Fruit fly (Drosophila melanogaster): Measurements from ENCODE around the gene CG33263.

Gene CG33263

dm6 chr3L:13450177-13450793 lies 26.3 kb upstream of the CG33263 start, which contains the start of the genes JMJD7 and CG10738 (continued):
- no peak for TF ChIP-seq lola (GFP tag; optimal IDR thresholded peaks at IDR 0.05)
- peak; percentile 87 for TF ChIP-seq CG10543 (GFP tag; optimal IDR thresholded peaks at IDR 0.05)
- TF ChIP-seq CG9437 (GFP tag; optimal IDR thresholded peaks at IDR 0.05), result peak; percentile 6
- no peak for TF ChIP-seq fd3F (GFP tag; optimal IDR thresholded peaks at IDR 0.05)
- no peak for TF ChIP-seq CG12219 (GFP tag; optimal IDR thresholded peaks at IDR 0.05)
- TF ChIP-seq CG9797 (GFP tag; optimal IDR thresholded peaks at IDR 0.05), result peak; percentile 76
- peak; percentile 72 for TF ChIP-seq Meics (GFP tag; optimal IDR thresholded peaks at IDR 0.05)
- TF ChIP-seq Vsx1 (GFP tag; optimal IDR thresholded peaks at IDR 0.05), result no peak
- peak; percentile 23 for TF ChIP-seq CG2116 (GFP tag; optimal IDR thresholded peaks at IDR 0.05)
- TF ChIP-seq CG33213 (GFP tag; optimal IDR thresholded peaks at IDR 0.05), result no peak
- TF ChIP-seq CHES-1-like (GFP tag; optimal IDR thresholded peaks at IDR 0.05), result no peak
- peak; percentile 68 for TF ChIP-seq nom (GFP tag; optimal IDR thresholded peaks at IDR 0.05)
- TF ChIP-seq CG11085 (GFP tag; IDR thresholded peaks at IDR 0.05), result peak; percentile 63
- peak; percentile 67 for TF ChIP-seq caup (GFP tag; optimal IDR thresholded peaks at IDR 0.05; ENCODE audit: severe bottlenecking)
- TF ChIP-seq Sin3A (optimal IDR thresholded peaks at IDR 0.05), result peak; percentile 22
- TF ChIP-seq CG12391 (tag; optimal IDR thresholded peaks at IDR 0.05), result peak; percentile 32
- no peak for TF ChIP-seq her (GFP tag; optimal IDR thresholded peaks at IDR 0.05)
- TF ChIP-seq Oaz (GFP tag; IDR thresholded peaks at IDR 0.05), result peak; percentile 66
- TF ChIP-seq ab (GFP tag; optimal IDR thresholded peaks at IDR 0.05), result no peak
- peak; percentile 39 for TF ChIP-seq CG15073 (GFP tag; optimal IDR thresholded peaks at IDR 0.05)
- TF ChIP-seq psq (GFP tag; optimal IDR thresholded peaks at IDR 0.05), result no peak
- TF ChIP-seq repo (GFP tag; optimal IDR thresholded peaks at IDR 0.05), result peak; percentile 49
- no peak for TF ChIP-seq CG3995 (GFP tag; optimal IDR thresholded peaks at IDR 0.05)
- TF ChIP-seq Dll (GFP tag; IDR thresholded peaks at IDR 0.05; ENCODE audit: partially characterized antibody), result no peak
- TF ChIP-seq CG16813 (GFP tag; IDR thresholded peaks at IDR 0.05; ENCODE audit: partially characterized antibody), result no peak
- no peak for TF ChIP-seq Hr78 (GFP tag; optimal IDR thresholded peaks at IDR 0.05)
- TF ChIP-seq CG7786 (GFP tag; optimal IDR thresholded peaks at IDR 0.05), result no peak
- TF ChIP-seq Dip2 (GFP tag; IDR thresholded peaks at IDR 0.05), result no peak
- TF ChIP-seq CG1792 (GFP tag; optimal IDR thresholded peaks at IDR 0.05), result no peak
- TF ChIP-seq E2f1 (GFP tag; IDR thresholded peaks at IDR 0.05), result peak; percentile 61
- TF ChIP-seq gcm (GFP tag; optimal IDR thresholded peaks at IDR 0.05), result no peak
- TF ChIP-seq D19B (GFP tag; optimal IDR thresholded peaks at IDR 0.05), result peak; percentile 18
- no peak for TF ChIP-seq CG6791 (GFP tag; IDR thresholded peaks at IDR 0.05; ENCODE audit: partially characterized antibody)
- no peak for TF ChIP-seq pros (GFP tag; optimal IDR thresholded peaks at IDR 0.05)
- peak; percentile 78 for TF ChIP-seq Drgx (GFP tag; IDR thresholded peaks at IDR 0.05)
- peak; percentile 59; the same call in 1 of the 2 replicates for TF ChIP-seq aop (GFP tag; IDR thresholded peaks at IDR 0.05)
- TF ChIP-seq CG30020 (tag; optimal IDR thresholded peaks at IDR 0.05), result peak; percentile 58
- peak; percentile 87 for TF ChIP-seq CG18599 (GFP tag; optimal IDR thresholded peaks at IDR 0.05)
- TF ChIP-seq CG4424 (GFP tag; optimal IDR thresholded peaks at IDR 0.05), result peak; percentile 48
- no peak for TF ChIP-seq CG33557 (GFP tag; optimal IDR thresholded peaks at IDR 0.05)

- TF ChIP-seq Dp (GFP tag; optimal IDR thresholded peaks at IDR 0.05), result peak; percentile 75
- TF ChIP-seq E2f2 (GFP tag; IDR thresholded peaks at IDR 0.05), result peak; percentile 83
- TF ChIP-seq CG14965 (GFP tag; optimal IDR thresholded peaks at IDR 0.05; ENCODE audit: borderline replicate concordance), result no peak
- peak; percentile 61 to 94 for TF ChIP-seq crp (GFP tag; optimal IDR thresholded peaks at IDR 0.05)
- TF ChIP-seq CG15479 (GFP tag; optimal IDR thresholded peaks at IDR 0.05), result peak; percentile 68
- no peak for TF ChIP-seq odd (GFP tag; optimal IDR thresholded peaks at IDR 0.05)
- peak; percentile 42 for TF ChIP-seq MESR4 (GFP tag; optimal IDR thresholded peaks at IDR 0.05)
- peak; percentile 39 for TF ChIP-seq CG4617 (GFP tag; optimal IDR thresholded peaks at IDR 0.05; ENCODE audit: borderline replicate concordance)
- peak; percentile 43 for TF ChIP-seq CTCF (GFP tag; optimal IDR thresholded peaks at IDR 0.05)
- no peak for TF ChIP-seq CG6683 (GFP tag; optimal IDR thresholded peaks at IDR 0.05)
- TF ChIP-seq sim (GFP tag; IDR thresholded peaks at IDR 0.05), result no peak
- TF ChIP-seq cas (GFP tag; IDR thresholded peaks at IDR 0.05), result no peak
Measured at dm6 chr3L:13442400-13442799, 18.4 kb upstream of the CG33263 start, which contains the start of gene cmb. TSS of gene cmb (plus strand) at chr3L:13442594.
